Fruit fly (Drosophila melanogaster) whole organism, embryonic: ENCODE results near the gene dlt.

Source experiments
- Bteb2 ChIP-seq: fragments of 200-800 bp; sonication (Bioruptor generic); optimal IDR thresholded peaks from 2 replicates; lab custom pipeline; 2016; ENCODE audit warnings: missing biosample characterization, missing genetic modification characterization
- CG10209 ChIP-seq: fragments of 200-800 bp; sonication (Bioruptor generic); optimal IDR thresholded peaks from 3 replicates; lab custom pipeline; 2017; ENCODE audit warnings: missing biosample characterization, mild to moderate bottlenecking, missing genetic modification characterization, missing genetic modification reagents
- CG10267 ChIP-seq: fragments of 200-800 bp; sonication (Bioruptor generic); optimal IDR thresholded peaks from 2 replicates; lab custom pipeline; 2018; ENCODE audit warnings: missing biosample characterization, mild to moderate bottlenecking, missing genetic modification characterization, moderate library complexity
- CG10654 ChIP-seq: fragments of 200-800 bp; sonication (Bioruptor generic); optimal IDR thresholded peaks from 2 replicates; lab custom pipeline; 2016; ENCODE audit warnings: missing biosample characterization, missing genetic modification characterization
- CG11093 ChIP-seq: fragments of 200-800 bp; sonication (Bioruptor generic); IDR thresholded peaks from 3 replicates; pipeline ENCODE4 v1.3.6; 2022; ENCODE audit warnings: missing biosample characterization, missing genetic modification characterization
- CG12391 ChIP-seq: fragments of 200-800 bp; sonication (Bioruptor generic); optimal IDR thresholded peaks from 3 replicates; lab custom pipeline; 2018; ENCODE audit warnings: missing biosample characterization, mild to moderate bottlenecking, missing genetic modification characterization, moderate library complexity
- CG13775 ChIP-seq: fragments of 200-800 bp; sonication (Bioruptor generic); optimal IDR thresholded peaks from 3 replicates; lab custom pipeline; 2017; ENCODE audit warnings: missing biosample characterization, mild to moderate bottlenecking, missing genetic modification characterization
- CG14710 ChIP-seq: fragments of 200-800 bp; sonication (Bioruptor generic); optimal IDR thresholded peaks from 3 replicates; lab custom pipeline; 2019; ENCODE audit warnings: missing biosample characterization, mild to moderate bottlenecking, missing genetic modification characterization, moderate library complexity
- CG15479 ChIP-seq: fragments of 200-800 bp; sonication (Bioruptor generic); optimal IDR thresholded peaks from 3 replicates; lab custom pipeline; 2019; ENCODE audit warnings: missing biosample characterization, mild to moderate bottlenecking, missing genetic modification characterization, moderate library complexity
- CG15514 ChIP-seq: fragments of 200-800 bp; sonication (Bioruptor generic); optimal IDR thresholded peaks from 3 replicates; lab custom pipeline; 2017; ENCODE audit warnings: missing biosample characterization, missing genetic modification characterization, mild to moderate bottlenecking, moderate library complexity, missing genetic modification reagents
- CG17612 ChIP-seq: fragments of 200-800 bp; sonication (Bioruptor generic); IDR thresholded peaks from 2 replicates; pipeline ENCODE4 v1.3.6; 2022; ENCODE audit warnings: missing biosample characterization, missing genetic modification characterization
- CG18619 ChIP-seq: fragments of 200-800 bp; sonication (Bioruptor generic); optimal IDR thresholded peaks from 3 replicates; lab custom pipeline; 2017; ENCODE audit warnings: missing biosample characterization, mild to moderate bottlenecking, missing genetic modification characterization
- CG2120 ChIP-seq: fragments of 200-800 bp; sonication (Bioruptor generic); optimal IDR thresholded peaks from 3 replicates; lab custom pipeline; 2016; ENCODE audit warnings: missing biosample characterization, missing genetic modification characterization
- CG34224 ChIP-seq: fragments of 200-800 bp; sonication (Bioruptor generic); IDR thresholded peaks from 3 replicates; pipeline ENCODE4 v1.3.6; 2022; ENCODE audit warnings: missing biosample characterization, missing genetic modification characterization; ENCODE audit not compliant: partially characterized antibody
- CG34422 ChIP-seq: fragments of 200-800 bp; sonication (Bioruptor generic); IDR thresholded peaks from 3 replicates; pipeline ENCODE4 v1.3.6; 2022; ENCODE audit warnings: missing biosample characterization, missing genetic modification characterization
- CG4730 ChIP-seq: fragments of 200-800 bp; sonication (Bioruptor generic); IDR thresholded peaks from 2 replicates; pipeline ENCODE4 v1.3.6; 2022; ENCODE audit warnings: missing biosample characterization, missing genetic modification characterization
- CG5245 ChIP-seq: fragments of 200-800 bp; sonication (Bioruptor generic); optimal IDR thresholded peaks from 3 replicates; lab custom pipeline; 2016; ENCODE audit warnings: missing biosample characterization, missing genetic modification characterization
- CG6689 ChIP-seq: fragments of 200-800 bp; sonication (Bioruptor generic); IDR thresholded peaks from 2 replicates; pipeline ENCODE4 v1.3.6; 2022; ENCODE audit warnings: missing biosample characterization, missing genetic modification characterization
- CG7928 ChIP-seq: fragments of 200-800 bp; sonication (Bioruptor generic); optimal IDR thresholded peaks from 2 replicates; lab custom pipeline; 2017; ENCODE audit warnings: missing biosample characterization, mild to moderate bottlenecking, missing genetic modification characterization
- CG8388 ChIP-seq: fragments of 200-800 bp; sonication (Bioruptor generic); optimal IDR thresholded peaks from 2 replicates; lab custom pipeline; 2019; ENCODE audit warnings: missing biosample characterization, mild to moderate bottlenecking, missing genetic modification characterization, moderate library complexity
- CG9215 ChIP-seq: fragments of 200-800 bp; sonication (Bioruptor generic); IDR thresholded peaks from 2 replicates; pipeline ENCODE4 v1.3.6; 2022; ENCODE audit warnings: missing biosample characterization, missing genetic modification characterization
- CG9932 ChIP-seq: fragments of 200-800 bp; sonication (Bioruptor generic); IDR thresholded peaks from 2 replicates; pipeline ENCODE4 v1.3.6; 2022; ENCODE audit warnings: missing biosample characterization, missing genetic modification characterization
- CTCF ChIP-seq: fragments of 200-800 bp; sonication (Bioruptor generic); optimal IDR thresholded peaks from 2 replicates; lab custom pipeline; 2017; ENCODE audit warnings: missing biosample characterization, mild to moderate bottlenecking, missing genetic modification characterization, moderate library complexity
- D19B ChIP-seq: fragments of 200-800 bp; sonication (Bioruptor generic); optimal IDR thresholded peaks from 2 replicates; lab custom pipeline; 2017; ENCODE audit warnings: missing biosample characterization, mild to moderate bottlenecking, missing genetic modification characterization
- Dp ChIP-seq: fragments of 200-800 bp; sonication (Bioruptor generic); optimal IDR thresholded peaks from 2 replicates; lab custom pipeline; 2018; ENCODE audit warnings: missing biosample characterization, mild to moderate bottlenecking, missing genetic modification characterization, moderate library complexity
- GATAe ChIP-seq: fragments of 200-800 bp; sonication (Bioruptor generic); conservative IDR thresholded peaks from 2 replicates; pipeline ENCODE4 v1.3.6; 2022; ENCODE audit warnings: missing biosample characterization, missing genetic modification characterization
- Hr39 ChIP-seq: fragments of >200 bp; optimal IDR thresholded peaks from 2 replicates; lab custom pipeline; 2017
- Mrtf ChIP-seq: fragments of 200-800 bp; sonication (Bioruptor generic); IDR thresholded peaks from 3 replicates; pipeline ENCODE4 v1.3.6; 2022; ENCODE audit warnings: missing biosample characterization, missing genetic modification characterization
- NC2β ChIP-seq: fragments of 200-800 bp; sonication (Bioruptor generic); optimal IDR thresholded peaks from 2 replicates; lab custom pipeline; 2016; ENCODE audit warnings: missing biosample characterization, missing genetic modification characterization
- Nf-YB ChIP-seq: fragments of 200-800 bp; sonication (Bioruptor generic); optimal IDR thresholded peaks from 3 replicates; lab custom pipeline; 2019; ENCODE audit warnings: missing biosample characterization, mild to moderate bottlenecking, missing genetic modification characterization, moderate library complexity
- Six4 ChIP-seq: fragments of 200-800 bp; sonication (Bioruptor generic); optimal IDR thresholded peaks from 2 replicates; lab custom pipeline; 2016; ENCODE audit warnings: missing biosample characterization, missing genetic modification characterization
- Spps ChIP-seq: fragments of 200-800 bp; sonication (Bioruptor generic); optimal IDR thresholded peaks from 2 replicates; lab custom pipeline; 2018; ENCODE audit warnings: missing biosample characterization, mild to moderate bottlenecking, missing genetic modification characterization
- Ssrp ChIP-seq: fragments of 200-800 bp; sonication (Bioruptor generic); optimal IDR thresholded peaks from 2 replicates; lab custom pipeline; 2018; ENCODE audit warnings: missing biosample characterization, mild to moderate bottlenecking, missing genetic modification characterization, moderate library complexity
- abd-A ChIP-seq: fragments of 200-800 bp; sonication (Bioruptor generic); optimal IDR thresholded peaks from 3 replicates; lab custom pipeline; 2019; ENCODE audit warnings: missing biosample characterization, mild to moderate bottlenecking, missing genetic modification characterization, moderate library complexity
- amos ChIP-seq: fragments of 200-800 bp; sonication (Bioruptor generic); IDR thresholded peaks from 2 replicates; pipeline ENCODE4 v1.3.6; 2022; ENCODE audit warnings: missing biosample characterization, missing genetic modification characterization; ENCODE audit not compliant: partially characterized antibody
- bbx ChIP-seq: fragments of 200-800 bp; sonication (Bioruptor generic); IDR thresholded peaks from 2 replicates; pipeline ENCODE4 v1.3.6; 2022; ENCODE audit warnings: missing biosample characterization, missing genetic modification characterization; ENCODE audit not compliant: partially characterized antibody
- bigmax ChIP-seq: fragments of 200-800 bp; sonication (Bioruptor generic); optimal IDR thresholded peaks from 2 replicates; lab custom pipeline; 2018; ENCODE audit warnings: missing biosample characterization, mild to moderate bottlenecking, missing genetic modification characterization
- dimm ChIP-seq: fragments of 200-800 bp; sonication (Bioruptor generic); IDR thresholded peaks from 2 replicates; pipeline ENCODE4 v1.3.6; 2022; ENCODE audit warnings: missing biosample characterization, missing genetic modification characterization
- ewg ChIP-seq: fragments of 200-800 bp; sonication (Bioruptor generic); optimal IDR thresholded peaks from 3 replicates; lab custom pipeline; 2017; ENCODE audit warnings: mild to moderate bottlenecking, missing biosample characterization, missing genetic modification reagents, missing genetic modification characterization
- exex ChIP-seq: fragments of 200-800 bp; sonication (Bioruptor generic); optimal IDR thresholded peaks from 4 replicates; lab custom pipeline; 2018; ENCODE audit warnings: missing biosample characterization, mild to moderate bottlenecking, missing genetic modification characterization, moderate library complexity
- fd64A ChIP-seq: fragments of 200-800 bp; sonication (Bioruptor generic); optimal IDR thresholded peaks from 3 replicates; lab custom pipeline; 2018; ENCODE audit warnings: missing biosample characterization, mild to moderate bottlenecking, missing genetic modification characterization
- fu2 ChIP-seq: fragments of 200-800 bp; sonication (Bioruptor generic); optimal IDR thresholded peaks from 2 replicates; lab custom pipeline; 2016; ENCODE audit warnings: missing biosample characterization, missing genetic modification characterization
- lab ChIP-seq: fragments of 200-800 bp; sonication (Bioruptor generic); optimal IDR thresholded peaks from 3 replicates; lab custom pipeline; 2017; ENCODE audit warnings: missing biosample characterization, missing genetic modification characterization, mild to moderate bottlenecking, moderate library complexity, missing genetic modification reagents
- org-1 ChIP-seq: fragments of 200-800 bp; sonication (Bioruptor generic); optimal IDR thresholded peaks from 2 replicates; lab custom pipeline; 2017; ENCODE audit warnings: missing biosample characterization, missing genetic modification characterization
- sisA ChIP-seq: fragments of 200-800 bp; sonication (Bioruptor generic); IDR thresholded peaks from 2 replicates; pipeline ENCODE4 v1.3.6; 2022; ENCODE audit warnings: missing biosample characterization, missing genetic modification characterization
- slou ChIP-seq: fragments of 200-800 bp; sonication (Bioruptor generic); optimal IDR thresholded peaks from 3 replicates; lab custom pipeline; 2016; ENCODE audit warnings: missing biosample characterization, missing genetic modification characterization
- sob ChIP-seq: fragments of 200-800 bp; sonication (Bioruptor generic); IDR thresholded peaks from 2 replicates; pipeline ENCODE4 v1.3.6; 2022; ENCODE audit warnings: missing biosample characterization, missing genetic modification characterization
- sqz ChIP-seq: fragments of 200-800 bp; sonication (Bioruptor generic); optimal IDR thresholded peaks from 3 replicates; lab custom pipeline; 2018; ENCODE audit warnings: missing biosample characterization, mild to moderate bottlenecking, missing genetic modification characterization
- trem ChIP-seq: fragments of 200-800 bp; optimal IDR thresholded peaks from 3 replicates; lab custom pipeline; 2019; ENCODE audit warnings: missing biosample characterization, mild to moderate bottlenecking, missing genetic modification characterization, moderate library complexity
- vvl ChIP-seq: fragments of 200-800 bp; sonication (Bioruptor generic); IDR thresholded peaks from 2 replicates; pipeline ENCODE4 v1.3.6; 2022; ENCODE audit warnings: missing biosample characterization, missing genetic modification characterization
- zf30C ChIP-seq: fragments of 200-800 bp; sonication (Bioruptor generic); optimal IDR thresholded peaks from 3 replicates; lab custom pipeline; 2018; ENCODE audit warnings: missing biosample characterization, mild to moderate bottlenecking, missing genetic modification characterization

dlt gene

DNA sequence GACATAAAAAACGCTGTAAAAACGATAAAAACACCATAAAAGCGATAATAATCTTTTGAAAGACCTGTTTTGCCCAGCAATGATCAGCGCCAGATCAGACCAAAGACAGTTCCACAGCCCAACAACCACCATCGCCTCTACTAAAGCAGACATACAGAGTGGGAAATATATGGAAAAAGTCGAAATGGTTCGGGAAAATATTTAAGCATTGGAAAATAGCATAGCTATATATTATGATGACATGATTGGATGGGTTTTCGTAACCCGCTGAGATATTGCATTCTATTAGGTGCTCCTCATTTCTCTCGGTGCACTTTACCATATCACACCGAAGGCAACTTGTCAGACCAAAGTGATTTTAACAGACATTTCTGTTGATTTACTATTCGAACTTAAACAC is 13.5 kb upstream of the dlt start (continued):
- no peak for TF ChIP-seq CG34224
- TF ChIP-seq CG12391 (tag; lab: Kevin White, UChicago) = peak; percentile 88
- peak; percentile 83 for TF ChIP-seq CG10654 (GFP tag; lab: Kevin White, UChicago)
- no peak for TF ChIP-seq amos (GFP tag; lab: Robert Waterston, UW)
- peak; percentile 70 for TF ChIP-seq slou (GFP tag; lab: Kevin White, UChicago)
- TF ChIP-seq CG2120 = peak; percentile 92
- peak; percentile 70 for TF ChIP-seq NC2β (GFP tag; lab: Kevin White, UChicago)
- TF ChIP-seq sob (GFP tag; lab: Robert Waterston, UW) = peak; percentile 94
- TF ChIP-seq CG14710 (tag; lab: Kevin White, UChicago) = peak; percentile 61
- TF ChIP-seq fu2 = peak; percentile 78
- TF ChIP-seq vvl (GFP tag; lab: Robert Waterston, UW) = peak; percentile 94
- TF ChIP-seq lab = peak; percentile 94
- peak; percentile 80 for TF ChIP-seq CG17612 (GFP tag; lab: Robert Waterston, UW)
- peak; percentile 49 for TF ChIP-seq CG7928 (GFP tag; lab: Kevin White, UChicago)
- peak; percentile 46 for TF ChIP-seq CTCF (GFP tag; lab: Kevin White, UChicago)
- peak; percentile 82 for TF ChIP-seq CG18619 (GFP tag; lab: Kevin White, UChicago)
- TF ChIP-seq bbx (GFP tag; lab: Robert Waterston, UW) = no peak
- TF ChIP-seq ewg = peak; percentile 71
- peak; percentile 83 for TF ChIP-seq CG8388 (GFP tag; lab: Kevin White, UChicago)
- peak; percentile 2 for TF ChIP-seq bigmax
- peak; percentile 19 for TF ChIP-seq zf30C (GFP tag; lab: Kevin White, UChicago)
- peak; percentile 90 for TF ChIP-seq Mrtf (GFP tag; lab: Robert Waterston, UW)
- TF ChIP-seq fd64A (GFP tag; lab: Kevin White, UChicago) = peak; percentile 49
- TF ChIP-seq D19B = peak; percentile 70
- TF ChIP-seq Six4 = peak; percentile 89
- peak; percentile 77 for TF ChIP-seq CG10267 (tag; lab: Kevin White, UChicago)
- peak; percentile 91 for TF ChIP-seq CG9932 (GFP tag; lab: Robert Waterston, UW)
- peak; percentile 92 for TF ChIP-seq CG4730 (GFP tag; lab: Robert Waterston, UW)
- peak; percentile 89 for TF ChIP-seq abd-A (tag; lab: Kevin White, UChicago)
- TF ChIP-seq Spps = peak; percentile 59
- TF ChIP-seq CG13775 = peak; percentile 74
- TF ChIP-seq sisA (GFP tag; lab: Robert Waterston, UW) = peak; percentile 91
- TF ChIP-seq CG15514 = peak; percentile 82
- no peak for TF ChIP-seq sqz (GFP tag; lab: Kevin White, UChicago)
- TF ChIP-seq GATAe (GFP tag; lab: Robert Waterston, UW) = peak; percentile 67; the same call in 1 of the 2 replicates
- TF ChIP-seq Bteb2 (GFP tag; lab: Kevin White, UChicago) = peak; percentile 87
- peak; percentile 80 for TF ChIP-seq dimm
- TF ChIP-seq Ssrp (tag; lab: Kevin White, UChicago) = peak; percentile 78
- no peak for TF ChIP-seq Dp (GFP tag; lab: Kevin White, UChicago)
- peak; percentile 76; the same call in 2 of the 3 replicates for TF ChIP-seq CG11093 (GFP tag; lab: Robert Waterston, UW)
- peak; percentile 62 for TF ChIP-seq Nf-YB
- TF ChIP-seq CG10209 (GFP tag; lab: Kevin White, UChicago) = peak; percentile 86
- no peak for TF ChIP-seq CG15479
- TF ChIP-seq CG9215 (GFP tag; lab: Robert Waterston, UW) = peak; percentile 82
- peak; percentile 93 for TF ChIP-seq CG34422 (GFP tag; lab: Robert Waterston, UW)
- TF ChIP-seq Hr39 (lab: Kevin White, UChicago) = no peak
- TF ChIP-seq trem = peak; percentile 44
- peak; percentile 90 for TF ChIP-seq CG6689 (GFP tag; lab: Robert Waterston, UW)
- TF ChIP-seq CG5245 = peak; percentile 84
- TF ChIP-seq exex (tag; lab: Kevin White, UChicago) = peak; percentile 50
- TF ChIP-seq org-1 (GFP tag; lab: Kevin White, UChicago) = peak; percentile 84
